Worm (Caenorhabditis elegans): ENCODE data around the gene T06D4.1.

The T06D4.1 gene

DNA sequence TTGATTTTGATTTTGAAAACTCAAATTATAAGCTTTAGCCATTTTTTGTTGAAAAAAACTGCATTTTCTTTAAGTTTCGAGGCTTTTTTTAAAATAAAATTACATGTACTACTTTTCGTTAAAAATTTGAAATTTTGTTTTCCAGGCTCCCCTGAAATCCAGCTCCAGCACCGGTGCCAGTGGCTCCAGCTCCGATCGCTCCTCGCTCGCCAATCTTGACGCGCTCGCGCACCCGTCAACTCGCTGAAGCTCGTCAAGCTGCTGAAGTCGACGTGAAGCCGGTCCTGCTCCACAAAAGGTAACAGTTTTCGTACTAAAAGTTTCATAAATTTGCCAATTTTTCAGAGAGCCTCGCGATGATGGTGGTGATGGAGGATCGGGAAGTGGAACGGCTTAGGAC, 40.8 kb upstream of the T06D4.1 start:
- no peak for TF ChIP-seq unc-120 (tag; optimal IDR thresholded peaks at IDR 0.05; ENCODE audit: poor library complexity, severe bottlenecking)

DNA sequence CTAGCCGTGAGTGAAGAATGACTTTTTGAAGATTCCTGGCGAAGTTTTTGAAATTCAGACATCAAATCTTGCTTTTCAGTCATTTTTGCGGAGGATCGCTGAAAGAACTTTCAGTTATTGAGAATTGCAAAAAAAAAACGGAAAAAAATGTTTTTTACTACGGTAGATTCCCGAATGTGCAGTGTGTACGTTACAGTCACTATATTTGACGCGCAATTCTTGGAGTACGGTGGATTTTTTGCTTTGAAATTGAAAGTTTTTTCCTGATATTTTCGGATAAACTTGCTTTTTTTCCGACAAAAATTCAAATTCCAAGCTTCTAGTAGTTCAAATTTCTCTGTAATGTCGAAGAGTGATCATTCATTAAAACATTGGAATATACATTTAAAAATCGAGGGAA, 39.6 kb upstream of the T06D4.1 start, which contains the start of gene F14D2.11:
Gene F14D2.11, minus strand, starts transcription at position 101 of the 400 bp plus-strand sequence.
- TF ChIP-seq tbx-8 (GFP tag; optimal IDR thresholded peaks at IDR 0.05) (no peak), nhr-2 (tag; optimal IDR thresholded peaks at IDR 0.05) (no peak), mep-1 (tag; optimal IDR thresholded peaks at IDR 0.05) (no peak), pha-4 (tag; optimal IDR thresholded peaks at IDR 0.05) (no peak), elt-1 (tag; optimal IDR thresholded peaks at IDR 0.05; ENCODE audit: borderline replicate concordance, insufficient read depth) (no peak), mab-5 (tag; optimal IDR thresholded peaks at IDR 0.05) (no peak), bed-3 (GFP tag; optimal IDR thresholded peaks at IDR 0.05) (no peak), nhr-28 (tag; optimal IDR thresholded peaks at IDR 0.05) (no peak), M03D4.4 (tag; optimal IDR thresholded peaks at IDR 0.05) (no peak), unc-62 (GFP tag; optimal IDR thresholded peaks at IDR 0.05) (no peak), ham-2 (GFP tag; optimal IDR thresholded peaks at IDR 0.05) (no peak), cnd-1 (tag; optimal IDR thresholded peaks at IDR 0.05) (no peak), lin-13 (tag; optimal IDR thresholded peaks at IDR 0.05) (no peak)

DNA sequence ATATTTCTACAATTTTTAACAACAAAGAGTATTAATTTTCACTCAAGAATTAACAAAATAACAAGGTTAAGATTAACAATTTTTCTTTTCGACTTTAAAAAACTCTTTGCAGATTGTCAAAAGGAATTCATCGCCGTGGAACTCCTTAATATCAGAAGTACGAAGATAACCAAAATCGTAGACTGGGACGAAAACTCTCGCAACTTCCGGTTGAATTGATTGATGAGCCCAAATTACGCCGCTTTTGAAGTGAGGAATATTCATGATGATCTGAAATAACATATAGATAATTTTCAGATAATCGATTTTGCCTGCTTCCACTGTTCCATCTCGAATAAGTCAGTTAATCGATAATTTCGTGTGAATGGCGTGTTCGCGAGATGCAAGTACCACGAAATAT, 37.9 kb upstream of the T06D4.1 start, which contains the start of gene F14D2.15:
Gene F14D2.15, minus strand, starts transcription at position 101 of the 400 bp plus-strand sequence.
- TF ChIP-seq ceh-83 (GFP tag; optimal IDR thresholded peaks at IDR 0.05) (no peak), tbx-8 (GFP tag; optimal IDR thresholded peaks at IDR 0.05) (no peak), nhr-12 (tag; optimal IDR thresholded peaks at IDR 0.05) (no peak), mab-5 (tag; optimal IDR thresholded peaks at IDR 0.05) (no peak), ceh-43 (GFP tag; optimal IDR thresholded peaks at IDR 0.05) (no peak), unc-39 (tag; optimal IDR thresholded peaks at IDR 0.05) (no peak), lsy-2 (tag; optimal IDR thresholded peaks at IDR 0.05) (no peak), pha-4 (tag; optimal IDR thresholded peaks at IDR 0.05) (no peak), mls-2 (tag; optimal IDR thresholded peaks at IDR 0.05) (no peak), flh-1 (GFP tag; optimal IDR thresholded peaks at IDR 0.05) (no peak), sptf-1 (tag; optimal IDR thresholded peaks at IDR 0.05) (no peak), M03D4.4 (tag; optimal IDR thresholded peaks at IDR 0.05) (no peak)

DNA sequence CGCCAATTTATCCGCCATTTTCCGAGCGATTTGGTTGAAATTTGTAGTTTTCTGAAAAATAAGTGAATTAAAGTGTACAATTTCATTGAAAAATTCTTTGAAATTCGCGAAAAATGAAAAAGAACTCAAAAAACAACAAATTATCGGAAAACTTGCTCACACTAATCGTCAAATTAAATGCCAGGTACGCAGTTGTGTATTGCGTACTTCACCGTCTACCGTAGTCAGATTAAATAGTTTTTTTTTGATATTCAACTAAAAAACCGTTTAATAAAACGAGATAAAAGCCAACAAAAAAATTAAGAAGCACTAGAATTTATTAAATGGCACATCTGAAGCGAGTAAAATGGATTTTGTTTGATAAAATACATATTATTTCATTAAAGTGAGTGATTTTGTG, 36.7 kb upstream of the T06D4.1 start, which contains the start of gene bath-28:
Gene bath-28, minus strand, starts transcription at position 51 of the 400 bp plus-strand sequence.
- no peak for TF ChIP-seq hlh-1 (tag; optimal IDR thresholded peaks at IDR 0.05)
- no peak for TF ChIP-seq snpc-4 (tag; optimal IDR thresholded peaks at IDR 0.05)
- no peak for TF ChIP-seq pha-4 (tag; optimal IDR thresholded peaks at IDR 0.05)
- no peak for TF ChIP-seq nhr-237 (tag; optimal IDR thresholded peaks at IDR 0.05)
- no peak for TF ChIP-seq M03D4.4 (tag; optimal IDR thresholded peaks at IDR 0.05)
- no peak for TF ChIP-seq cnd-1 (tag; optimal IDR thresholded peaks at IDR 0.05)
- TF ChIP-seq sem-2 (GFP tag; optimal IDR thresholded peaks at IDR 0.05): no peak
- no peak for TF ChIP-seq elt-1 (tag; optimal IDR thresholded peaks at IDR 0.05; ENCODE audit: borderline replicate concordance, insufficient read depth)
- no peak for TF ChIP-seq ces-1 (GFP tag; optimal IDR thresholded peaks at IDR 0.05)
- TF ChIP-seq ztf-11 (tag; optimal IDR thresholded peaks at IDR 0.05): no peak
- TF ChIP-seq bed-3 (GFP tag; optimal IDR thresholded peaks at IDR 0.05): no peak
- no peak for TF ChIP-seq unc-120 (tag; optimal IDR thresholded peaks at IDR 0.05; ENCODE audit: poor library complexity, severe bottlenecking)
- no peak for TF ChIP-seq lin-32 (GFP tag; optimal IDR thresholded peaks at IDR 0.05)
- TF ChIP-seq ceh-83 (GFP tag; optimal IDR thresholded peaks at IDR 0.05): no peak
- TF ChIP-seq mab-5 (tag; optimal IDR thresholded peaks at IDR 0.05): no peak
- no peak for TF ChIP-seq mep-1 (tag; optimal IDR thresholded peaks at IDR 0.05)

DNA sequence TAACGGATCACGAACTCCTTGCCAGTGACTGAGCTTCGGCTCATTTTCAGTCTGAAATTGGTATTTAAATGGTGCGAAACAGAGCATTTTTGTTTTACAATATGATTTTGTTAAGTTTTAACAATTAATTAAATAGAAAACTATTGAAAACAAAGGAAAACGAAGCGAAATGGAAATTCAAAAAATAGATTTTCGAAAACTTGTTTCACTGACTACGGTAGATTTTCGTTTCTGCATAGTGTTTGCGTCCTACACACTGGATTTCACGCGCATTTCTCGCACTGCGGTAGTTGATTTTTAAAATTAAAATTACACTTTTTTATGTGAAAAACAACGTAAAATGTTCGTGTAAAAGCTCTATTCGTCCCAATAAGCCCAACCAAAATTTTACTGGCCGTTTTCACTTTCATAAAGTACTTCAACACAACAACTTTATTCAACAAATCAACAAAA, 35.3 kb upstream of the T06D4.1 start, which contains the start of gene bath-30:
Gene bath-30, minus strand, starts transcription at position 51 of the 453 bp plus-strand sequence.
- no peak for TF ChIP-seq mep-1 (tag; optimal IDR thresholded peaks at IDR 0.05)
- no peak for TF ChIP-seq bed-3 (GFP tag; optimal IDR thresholded peaks at IDR 0.05)
- TF ChIP-seq pha-4 (tag; optimal IDR thresholded peaks at IDR 0.05): no peak
- no peak for TF ChIP-seq ceh-39 (tag; optimal IDR thresholded peaks at IDR 0.05)
- no peak for TF ChIP-seq zip-8 (tag; optimal IDR thresholded peaks at IDR 0.05)
- TF ChIP-seq ces-1 (GFP tag; optimal IDR thresholded peaks at IDR 0.05): no peak
- TF ChIP-seq elt-1 (tag; optimal IDR thresholded peaks at IDR 0.05; ENCODE audit: borderline replicate concordance, insufficient read depth): no peak
- TF ChIP-seq nhr-12 (tag; optimal IDR thresholded peaks at IDR 0.05): no peak
- TF ChIP-seq lin-13 (tag; optimal IDR thresholded peaks at IDR 0.05): no peak
- TF ChIP-seq ham-2 (GFP tag; optimal IDR thresholded peaks at IDR 0.05): no peak
- TF ChIP-seq snpc-4 (tag; optimal IDR thresholded peaks at IDR 0.05): no peak
- no peak for TF ChIP-seq sem-2 (GFP tag; optimal IDR thresholded peaks at IDR 0.05)
